Worm (Caenorhabditis elegans): ENCODE measurements around the gene R09A8.5.

- TF ChIP-seq blmp-1 (tag; optimal IDR thresholded peaks at IDR 0.05) (no peak), sptf-1 (tag; optimal IDR thresholded peaks at IDR 0.05) (no peak), sem-2 (GFP tag; optimal IDR thresholded peaks at IDR 0.05) (no peak), lin-13 (tag; optimal IDR thresholded peaks at IDR 0.05) (no peak), unc-62 (GFP tag; optimal IDR thresholded peaks at IDR 0.05) (no peak), nhr-28 (tag; optimal IDR thresholded peaks at IDR 0.05) (no peak)
Measured at ce11 chrX:12665799-12666198, 25.4 kb upstream of the R09A8.5 start.
